Worm (Caenorhabditis elegans) whole organism, L4/young adult: ENCODE measurements around the gene C35A5.6.

Source experiments
- W03F9.2 ChIP-seq: fragments of 150-350 bp; optimal IDR thresholded peaks from 2 replicates; lab custom pipeline; 2014; ENCODE audit warnings: missing biosample characterization, missing genetic modification characterization
- dao-5 ChIP-seq: sonication (generic microtip); optimal IDR thresholded peaks from 2 replicates; lab custom pipeline; 2016; ENCODE audit warnings: missing genotype, missing genetic modification characterization, moderate library complexity, missing compliant biosample characterization
- him-1 ChIP-seq: sonication (generic microtip); optimal IDR thresholded peaks from 2 replicates; lab custom pipeline; 2016; ENCODE audit warnings: missing genotype, missing genetic modification reagents, missing genetic modification characterization, missing compliant biosample characterization

DNA sequence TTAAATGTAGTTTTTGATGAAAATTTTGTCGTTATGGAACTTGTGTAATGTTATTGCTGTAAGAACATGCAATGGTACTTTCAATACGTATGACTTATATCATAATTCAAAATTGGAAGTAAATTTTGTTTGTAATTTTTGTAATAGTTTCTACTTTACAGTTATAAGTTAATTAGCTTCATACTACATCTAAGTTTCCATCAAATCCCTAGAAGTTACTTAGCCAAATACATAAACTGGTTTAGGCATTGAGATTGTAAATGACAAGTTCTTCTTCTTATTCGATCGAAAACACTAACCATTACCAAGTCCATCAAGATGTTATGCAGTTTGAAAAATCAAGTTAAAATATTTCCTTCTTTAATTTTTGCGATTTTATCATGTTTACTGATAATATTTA is 40.8 kb downstream of the C35A5.6 start, which contains the start of gene F32G8.2:
- TF ChIP-seq him-1: no peak
- no peak for TF ChIP-seq dao-5 (tag; lab: Kevin White, UChicago)
- TF ChIP-seq W03F9.2 (tag; lab: Kevin White, UChicago): no peak
